Worm (Caenorhabditis elegans): ENCODE results near the gene C06A6.4.
A peak's percentile ranks its signal among the peaks of the same experiment; 100 is the strongest.

C06A6.4 gene

DNA sequence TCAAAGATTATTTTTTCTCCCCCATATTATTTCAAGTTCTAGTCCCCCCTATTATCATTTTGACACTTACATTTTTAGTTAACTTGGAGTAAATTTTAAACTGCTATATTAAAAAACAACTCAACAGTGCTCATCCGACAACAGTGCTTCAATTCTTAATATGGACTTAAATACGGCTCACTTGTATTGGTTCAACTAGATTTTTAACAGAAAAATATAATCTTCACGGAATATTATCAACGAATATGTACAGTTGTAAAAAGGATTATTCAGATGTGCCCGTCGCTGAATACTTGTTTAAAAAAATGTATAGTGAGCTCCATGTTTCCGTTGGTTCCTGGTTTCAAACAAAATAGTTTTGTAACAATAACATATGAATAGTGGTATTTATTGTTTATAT lies 28.8 kb downstream of the C06A6.4 start:
- no peak for TF ChIP-seq tab-1 (GFP tag; IDR thresholded peaks at IDR 0.05)
- no peak for TF ChIP-seq ztf-29 (GFP tag; IDR thresholded peaks at IDR 0.05)
- no peak for TF ChIP-seq med-1 (GFP tag; optimal IDR thresholded peaks at IDR 0.05; ENCODE audit: insufficient read depth)
- no peak for TF ChIP-seq klf-2 (GFP tag; conservative IDR thresholded peaks at IDR 0.05)
- TF ChIP-seq T22C8.4 (GFP tag; IDR thresholded peaks at IDR 0.05) = no peak
- TF ChIP-seq ztf-23 (GFP tag; IDR thresholded peaks at IDR 0.05) = no peak
- no peak for TF ChIP-seq flt-1 (GFP tag; IDR thresholded peaks at IDR 0.05)
- no peak for TF ChIP-seq cog-1 (tag; optimal IDR thresholded peaks at IDR 0.05)
- TF ChIP-seq ref-1 (GFP tag; conservative IDR thresholded peaks at IDR 0.05) = no peak

ce11 chrIV:7796432-7797113 lies 32.5 kb downstream of the C06A6.4 start, which contains the start of gene sgo-1:
Gene sgo-1, minus strand, starts transcription at chrIV:7796482.
- no peak for TF ChIP-seq ztf-23 (GFP tag; IDR thresholded peaks at IDR 0.05)
- TF ChIP-seq med-1 (GFP tag; optimal IDR thresholded peaks at IDR 0.05; ENCODE audit: insufficient read depth) = no peak
- no peak for TF ChIP-seq cog-1 (tag; optimal IDR thresholded peaks at IDR 0.05)
- TF ChIP-seq T22C8.4 (GFP tag; IDR thresholded peaks at IDR 0.05) = no peak
- TF ChIP-seq klf-2 (GFP tag; conservative IDR thresholded peaks at IDR 0.05) = no peak
- no peak for TF ChIP-seq flt-1 (GFP tag; IDR thresholded peaks at IDR 0.05)
- no peak for TF ChIP-seq ref-1 (GFP tag; conservative IDR thresholded peaks at IDR 0.05)
- no peak for TF ChIP-seq tab-1 (GFP tag; IDR thresholded peaks at IDR 0.05)
- no peak for TF ChIP-seq ztf-29 (GFP tag; IDR thresholded peaks at IDR 0.05)

ce11 chrIV:7794709-7795108 lies 34.4 kb downstream of the C06A6.4 start, which contains the start of gene ntp-1:
Gene ntp-1, minus strand, starts transcription at chrIV:7794809.
- TF ChIP-seq cog-1 (tag; optimal IDR thresholded peaks at IDR 0.05) (no peak), ztf-29 (GFP tag; IDR thresholded peaks at IDR 0.05) (no peak), flt-1 (GFP tag; IDR thresholded peaks at IDR 0.05) (no peak), klf-2 (GFP tag; conservative IDR thresholded peaks at IDR 0.05) (no peak), ztf-23 (GFP tag; IDR thresholded peaks at IDR 0.05) (no peak), tab-1 (GFP tag; IDR thresholded peaks at IDR 0.05) (no peak), med-1 (GFP tag; optimal IDR thresholded peaks at IDR 0.05; ENCODE audit: insufficient read depth) (no peak), T22C8.4 (GFP tag; IDR thresholded peaks at IDR 0.05) (no peak), ref-1 (GFP tag; conservative IDR thresholded peaks at IDR 0.05) (no peak)

DNA sequence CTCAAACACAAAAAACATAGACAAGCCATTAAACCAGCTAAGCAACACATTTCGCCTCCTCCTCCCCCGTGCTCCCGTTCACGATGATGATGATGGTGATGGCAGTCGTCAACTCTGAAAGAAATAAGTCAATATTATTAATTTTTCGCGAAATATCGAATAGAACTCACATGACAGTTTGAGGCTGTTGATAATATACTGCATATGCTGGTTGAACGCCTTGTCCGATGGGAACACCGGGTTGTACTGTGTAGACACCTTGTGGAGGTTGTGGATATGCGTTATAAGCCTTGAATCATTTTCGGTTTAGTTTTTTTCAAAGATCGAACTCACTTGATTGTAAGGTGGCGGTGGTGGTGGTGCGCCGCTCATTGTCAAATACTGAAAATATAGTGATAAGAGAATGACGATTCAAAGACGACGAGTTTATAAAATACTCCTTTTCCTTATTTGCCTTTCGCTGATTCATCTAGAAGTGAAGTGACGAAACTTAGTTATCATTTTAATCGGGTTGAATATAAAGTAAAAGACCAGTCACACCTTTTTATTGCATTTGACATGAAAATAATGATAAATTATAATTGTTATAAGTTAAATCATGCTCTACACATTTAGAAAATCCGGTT lies 37.2 kb downstream of the C06A6.4 start, which contains the start of gene C33H5.13:
Gene C33H5.13 (minus strand): TSS at position 443 of the 626 bp plus-strand sequence.
- no peak for TF ChIP-seq ztf-23 (GFP tag; IDR thresholded peaks at IDR 0.05)
- TF ChIP-seq med-1 (GFP tag; optimal IDR thresholded peaks at IDR 0.05; ENCODE audit: insufficient read depth) = no peak
- TF ChIP-seq tab-1 (GFP tag; IDR thresholded peaks at IDR 0.05) = no peak
- TF ChIP-seq ztf-29 (GFP tag; IDR thresholded peaks at IDR 0.05) = no peak
- no peak for TF ChIP-seq T22C8.4 (GFP tag; IDR thresholded peaks at IDR 0.05)
- no peak for TF ChIP-seq ref-1 (GFP tag; conservative IDR thresholded peaks at IDR 0.05)
- no peak for TF ChIP-seq klf-2 (GFP tag; conservative IDR thresholded peaks at IDR 0.05)
- no peak for TF ChIP-seq cog-1 (tag; optimal IDR thresholded peaks at IDR 0.05)
- TF ChIP-seq flt-1 (GFP tag; IDR thresholded peaks at IDR 0.05) = no peak

DNA sequence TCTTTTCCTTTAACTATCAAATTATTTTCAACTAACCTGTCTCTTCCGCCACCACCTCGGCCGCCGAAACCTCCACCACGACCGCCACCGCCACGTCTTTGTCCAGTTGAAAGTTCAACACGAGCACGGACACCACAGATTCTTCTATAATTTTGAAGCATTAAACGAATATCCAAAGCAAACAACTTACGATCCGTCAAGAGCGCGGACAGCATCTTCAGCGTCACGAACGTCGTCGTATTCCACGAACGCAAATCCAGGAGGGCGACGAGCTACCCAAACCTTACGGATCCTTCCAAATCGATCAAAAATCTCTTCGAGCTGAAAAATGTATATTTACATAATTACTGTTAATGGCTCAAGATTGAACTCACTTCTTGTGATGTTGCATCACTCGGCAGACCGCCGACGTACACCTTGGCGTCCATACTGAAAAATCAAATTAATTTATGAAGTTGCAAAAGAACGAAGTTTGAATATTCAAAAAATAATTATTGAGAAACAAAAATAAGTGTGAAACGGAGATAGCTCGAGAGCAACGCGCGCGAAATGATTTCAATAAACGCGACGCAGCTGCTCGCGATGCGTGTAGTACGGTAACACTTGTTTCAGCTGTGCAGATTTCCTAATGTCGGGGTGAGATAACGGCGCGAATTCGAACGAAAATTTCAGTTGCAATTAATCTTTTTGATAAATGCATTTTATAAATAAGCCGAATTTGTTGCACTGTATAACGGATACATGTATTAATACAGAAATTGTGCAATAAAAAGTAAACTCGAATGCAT lies 38.1 kb downstream of the C06A6.4 start, which contains the start of gene rsp-6:
Gene rsp-6 (minus strand): TSS at position 429 of the 788 bp plus-strand sequence.
- TF ChIP-seq cog-1 (tag; optimal IDR thresholded peaks at IDR 0.05) = peak; percentile 73
- no peak for TF ChIP-seq ztf-23 (GFP tag; IDR thresholded peaks at IDR 0.05)
- TF ChIP-seq flt-1 (GFP tag; IDR thresholded peaks at IDR 0.05) = peak; percentile 67; the same call in 1 of the 2 replicates

DNA sequence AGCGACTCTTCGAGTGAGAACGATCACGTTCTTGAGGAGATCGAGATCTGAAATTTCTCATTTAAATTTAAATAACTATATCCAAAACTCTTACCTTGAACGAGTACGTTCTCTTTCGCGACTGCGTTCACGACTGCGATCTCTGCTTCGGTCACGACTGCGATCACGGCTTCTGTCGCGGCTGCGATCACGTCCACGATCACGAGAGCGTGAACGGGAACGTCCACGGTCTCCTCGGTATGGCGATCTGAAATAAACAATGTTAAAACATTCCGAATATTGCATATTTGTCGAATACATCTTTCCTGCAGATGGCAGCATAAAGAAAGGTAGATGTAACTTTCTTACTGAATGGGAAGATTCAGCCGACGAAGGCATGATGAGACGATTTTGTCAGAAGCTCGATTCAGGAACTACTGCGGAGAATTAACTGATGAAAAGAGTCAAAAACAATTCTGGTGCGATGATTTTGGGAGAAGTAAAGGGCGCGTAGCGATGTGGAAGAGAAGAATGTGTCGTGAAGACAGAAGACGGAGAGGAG lies 38.9 kb downstream of the C06A6.4 start:
- TF ChIP-seq ref-1 (GFP tag; conservative IDR thresholded peaks at IDR 0.05) (no peak), T22C8.4 (GFP tag; IDR thresholded peaks at IDR 0.05) (no peak), tab-1 (GFP tag; IDR thresholded peaks at IDR 0.05) (no peak), ztf-29 (GFP tag; IDR thresholded peaks at IDR 0.05) (no peak)

DNA sequence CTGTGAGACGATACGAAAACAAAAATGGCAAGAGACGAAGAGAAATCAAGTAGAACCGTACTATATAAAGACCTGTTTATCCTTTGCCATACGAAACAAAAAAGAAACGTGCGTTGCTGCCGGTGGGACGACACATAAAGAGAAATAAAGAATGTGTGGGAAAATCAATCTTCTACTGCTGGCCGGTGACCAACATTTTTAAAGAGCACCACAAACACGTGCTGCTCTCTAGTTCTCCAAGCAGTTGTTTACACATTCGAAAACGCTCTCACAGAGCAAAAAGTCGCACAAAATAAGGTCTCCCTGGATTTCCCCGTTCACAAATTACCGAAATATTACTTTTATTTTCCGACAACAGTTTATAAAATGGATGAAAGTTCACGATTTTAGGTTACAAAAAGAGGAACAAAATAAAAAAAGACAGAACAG lies 39.6 kb downstream of the C06A6.4 start, which contains the start of gene imp-3:
Gene imp-3 (minus strand): TSS at position 93 of the 429 bp plus-strand sequence.
- TF ChIP-seq ref-1 (GFP tag; conservative IDR thresholded peaks at IDR 0.05) = no peak
- no peak for TF ChIP-seq ztf-29 (GFP tag; IDR thresholded peaks at IDR 0.05)
- no peak for TF ChIP-seq med-1 (GFP tag; optimal IDR thresholded peaks at IDR 0.05; ENCODE audit: insufficient read depth)

DNA sequence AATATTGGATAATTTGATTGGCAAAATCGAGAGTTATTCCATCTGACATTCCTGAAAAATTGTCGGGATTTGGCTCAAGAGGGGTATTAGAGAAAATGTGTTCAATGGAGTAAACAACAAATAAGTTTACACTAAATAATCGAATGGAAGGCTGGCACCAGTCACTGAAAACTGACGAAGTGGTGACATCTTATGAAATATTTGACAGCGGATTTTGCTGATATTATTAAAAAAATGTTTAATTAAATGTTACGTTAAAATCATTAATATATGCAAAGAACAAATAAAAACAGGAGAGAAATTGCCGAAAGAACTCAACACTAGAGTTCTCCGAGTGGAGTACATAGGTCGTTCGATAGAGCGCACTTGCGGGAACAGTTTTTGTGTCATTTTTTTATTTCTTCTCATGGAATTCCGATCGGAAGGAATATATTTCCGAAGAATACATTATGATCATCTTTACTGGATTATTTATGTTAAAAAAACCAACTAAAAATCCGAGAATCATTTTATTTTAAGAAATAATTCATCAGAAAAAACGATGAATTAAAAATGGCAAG lies 43.5 kb downstream of the C06A6.4 start, which contains the start of gene tag-322:
Gene tag-322 (minus strand): TSS at position 51 of the 560 bp plus-strand sequence.
- no peak for TF ChIP-seq klf-2 (GFP tag; conservative IDR thresholded peaks at IDR 0.05)
- peak; percentile 32 for TF ChIP-seq cog-1 (tag; optimal IDR thresholded peaks at IDR 0.05)
- no peak for TF ChIP-seq tab-1 (GFP tag; IDR thresholded peaks at IDR 0.05)
- no peak for TF ChIP-seq ref-1 (GFP tag; conservative IDR thresholded peaks at IDR 0.05)
- TF ChIP-seq ztf-29 (GFP tag; IDR thresholded peaks at IDR 0.05) = no peak

Data from whole organism, midembryonic.